Worm (Caenorhabditis elegans): ENCODE measurements around the gene rpn-12.
A peak's percentile ranks its signal among the peaks of the same experiment; 100 is the strongest.

rpn-12 gene

ce11 chrII:11652679-11653174 lies at the start of gene rpn-12, which contains the start of gene rad-23 (continued):
- TF ChIP-seq spr-3 (GFP tag; optimal IDR thresholded peaks at IDR 0.05) (no peak), hlh-11 (tag; optimal IDR thresholded peaks at IDR 0.05) (peak; percentile 14)

ce11 chrII:11604613-11605012 lies 48.3 kb upstream of the rpn-12 start:
- TF ChIP-seq D1046.2 (GFP tag; IDR thresholded peaks at IDR 0.05), result no peak
- TF ChIP-seq gei-8 (GFP tag; optimal IDR thresholded peaks at IDR 0.05), result no peak
- TF ChIP-seq lin-38 (GFP tag; IDR thresholded peaks at IDR 0.05), result no peak
- no peak for TF ChIP-seq daf-16 (GFP tag; optimal IDR thresholded peaks at IDR 0.05)
- TF ChIP-seq daf-16 (tag; optimal IDR thresholded peaks at IDR 0.05), result peak; percentile 78
- TF ChIP-seq mep-1 (tag; optimal IDR thresholded peaks at IDR 0.05), result peak; percentile 30
- no peak for TF ChIP-seq hlh-30 (tag; optimal IDR thresholded peaks at IDR 0.05; ENCODE audit: insufficient read depth)
- TF ChIP-seq hlh-11 (tag; optimal IDR thresholded peaks at IDR 0.05), result peak; percentile 32
- TF ChIP-seq dmd-6 (GFP tag; IDR thresholded peaks at IDR 0.05), result peak; percentile 49
- TF ChIP-seq madf-9 (GFP tag; conservative IDR thresholded peaks at IDR 0.05), result no peak
- peak; percentile 40 for TF ChIP-seq nhr-28 (tag; optimal IDR thresholded peaks at IDR 0.05)
- TF ChIP-seq pqm-1 (tag; optimal IDR thresholded peaks at IDR 0.05), result peak; percentile 85
- TF ChIP-seq attf-4 (tag; optimal IDR thresholded peaks at IDR 0.05), result no peak
- TF ChIP-seq dve-1 (tag; optimal IDR thresholded peaks at IDR 0.05; ENCODE audit: insufficient read depth), result peak; percentile 66
- TF ChIP-seq arid-1 (GFP tag; conservative IDR thresholded peaks at IDR 0.05), result no peak

- no peak for TF ChIP-seq R02D3.7 (tag; optimal IDR thresholded peaks at IDR 0.05)
- peak; percentile 78 for TF ChIP-seq hlh-30 (tag; optimal IDR thresholded peaks at IDR 0.05; ENCODE audit: insufficient read depth)
- TF ChIP-seq tra-1 (GFP tag; IDR thresholded peaks at IDR 0.05), result peak; percentile 66
- TF ChIP-seq lsy-2 (tag; optimal IDR thresholded peaks at IDR 0.05), result peak in 1 of 2 experiments; percentile 13
- peak; percentile 85 for TF ChIP-seq dmd-6 (GFP tag; IDR thresholded peaks at IDR 0.05)
- TF ChIP-seq hlh-11 (tag; optimal IDR thresholded peaks at IDR 0.05), result peak; percentile 57
- TF ChIP-seq mxl-3 (GFP tag; optimal IDR thresholded peaks at IDR 0.05), result no peak
- peak; percentile 39 for TF ChIP-seq nhr-28 (tag; optimal IDR thresholded peaks at IDR 0.05)
- TF ChIP-seq saeg-2 (GFP tag; IDR thresholded peaks at IDR 0.05), result no peak
- TF ChIP-seq pqm-1 (tag; optimal IDR thresholded peaks at IDR 0.05), result peak; percentile 62
- TF ChIP-seq mxl-2 (GFP tag; conservative IDR thresholded peaks at IDR 0.05), result peak; percentile 53; the same call in 1 of the 2 replicates
- no peak for TF ChIP-seq ces-1 (GFP tag; optimal IDR thresholded peaks at IDR 0.05)
- no peak for TF ChIP-seq mes-2 (tag; optimal IDR thresholded peaks at IDR 0.05; ENCODE audit: poor library complexity, severe bottlenecking)
- no peak for TF ChIP-seq F37D6.2 (tag; optimal IDR thresholded peaks at IDR 0.05)
- TF ChIP-seq dve-1 (tag; optimal IDR thresholded peaks at IDR 0.05; ENCODE audit: insufficient read depth), result peak; percentile 52
- TF ChIP-seq mep-1 (tag; optimal IDR thresholded peaks at IDR 0.05), result peak; percentile 24
- TF ChIP-seq nhr-77 (tag; optimal IDR thresholded peaks at IDR 0.05), result peak; percentile 44
- no peak for TF ChIP-seq ceh-32 (tag; optimal IDR thresholded peaks at IDR 0.05; ENCODE audit: poor library complexity)
- no peak for TF ChIP-seq daf-16 (GFP tag; optimal IDR thresholded peaks at IDR 0.05)
- peak; percentile 30 for TF ChIP-seq daf-16 (tag; optimal IDR thresholded peaks at IDR 0.05)
- TF ChIP-seq lin-1 (GFP tag; IDR thresholded peaks at IDR 0.05), result 0 out of 2 replicates have a peak, but pooled peaks have one; percentile 27
- no peak for TF ChIP-seq mdl-1 (tag; optimal IDR thresholded peaks at IDR 0.05)
- TF ChIP-seq zip-11 (GFP tag; IDR thresholded peaks at IDR 0.05), result no peak
- no peak for TF ChIP-seq F10B5.3 (tag; optimal IDR thresholded peaks at IDR 0.05)
Observed at ce11 chrII:11611462-11611861, 41.5 kb upstream of the rpn-12 start.

ce11 chrII:11612034-11612723 lies 40.7 kb upstream of the rpn-12 start, which contains the start of gene F07A11.5:
Gene F07A11.5 (plus strand): TSS chrII:11612300.
- TF ChIP-seq dmd-6 (GFP tag; IDR thresholded peaks at IDR 0.05), result peak; percentile 50
- no peak for TF ChIP-seq zip-2 (tag; optimal IDR thresholded peaks at IDR 0.05)
- no peak for TF ChIP-seq daf-16 (GFP tag; optimal IDR thresholded peaks at IDR 0.05)
- peak; percentile 57 for TF ChIP-seq daf-16 (tag; optimal IDR thresholded peaks at IDR 0.05)
- peak; percentile 17 for TF ChIP-seq hlh-11 (tag; optimal IDR thresholded peaks at IDR 0.05)
- TF ChIP-seq spr-3 (GFP tag; optimal IDR thresholded peaks at IDR 0.05), result no peak
- no peak for TF ChIP-seq daf-19 (GFP tag; conservative IDR thresholded peaks at IDR 0.05)
- 0 out of 2 replicates have a peak, but pooled peaks have one; percentile 51 for TF ChIP-seq lim-7 (GFP tag; IDR thresholded peaks at IDR 0.05)
- peak in 1 of 2 experiments; percentile 29 for TF ChIP-seq mdl-1 (tag; optimal IDR thresholded peaks at IDR 0.05)
- peak; percentile 52 for TF ChIP-seq hlh-30 (tag; optimal IDR thresholded peaks at IDR 0.05; ENCODE audit: insufficient read depth)
- no peak for TF ChIP-seq F44E2.7 (GFP tag; IDR thresholded peaks at IDR 0.05)
- TF ChIP-seq dve-1 (tag; optimal IDR thresholded peaks at IDR 0.05; ENCODE audit: insufficient read depth), result peak; percentile 2
- no peak for TF ChIP-seq arid-1 (GFP tag; conservative IDR thresholded peaks at IDR 0.05)
- TF ChIP-seq mdt-29 (GFP tag; IDR thresholded peaks at IDR 0.05), result no peak
- TF ChIP-seq Y48G9A.11 (GFP tag; IDR thresholded peaks at IDR 0.05), result no peak
- TF ChIP-seq mxl-3 (GFP tag; optimal IDR thresholded peaks at IDR 0.05), result peak; percentile 9
- no peak for TF ChIP-seq spr-1 (tag; optimal IDR thresholded peaks at IDR 0.05)
